Fruit fly (Drosophila melanogaster): ENCODE data around the gene baf.

Gene baf

DNA sequence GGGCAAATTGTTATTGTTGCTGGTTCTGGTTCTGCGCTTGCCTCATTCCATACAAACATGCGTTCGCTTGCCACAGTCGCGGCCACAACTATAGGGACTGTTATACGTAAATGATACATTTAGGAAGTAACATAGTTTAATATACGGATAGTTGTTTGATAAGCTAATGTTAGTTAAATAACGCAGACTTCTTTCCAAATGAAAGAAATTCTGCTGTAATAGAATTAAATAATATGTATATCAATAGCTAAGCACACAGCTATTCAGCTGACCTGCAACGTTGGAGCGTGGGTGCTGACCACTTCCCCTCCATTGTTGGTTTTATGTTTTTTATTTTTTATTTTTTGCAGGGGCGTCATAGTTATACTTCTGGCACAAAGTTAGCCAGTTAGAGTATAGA, 5.5 kb downstream of the baf start (continued):
- TF ChIP-seq CG8632 (GFP tag; optimal IDR thresholded peaks at IDR 0.05) (no peak), CG6792 (GFP tag; optimal IDR thresholded peaks at IDR 0.05) (peak; percentile 44), CG6808 (GFP tag; optimal IDR thresholded peaks at IDR 0.05) (peak; percentile 22), svp (GFP tag) (no peak), CG31627 (GFP tag; optimal IDR thresholded peaks at IDR 0.05) (peak; percentile 39), Gug (GFP tag; IDR thresholded peaks at IDR 0.05) (peak; percentile 65), CG8119 (GFP tag; IDR thresholded peaks at IDR 0.05) (peak; percentile 84; the same call in 2 of the 3 replicates), CG6276 (GFP tag; optimal IDR thresholded peaks at IDR 0.05) (no peak), CG34406 (GFP tag; optimal IDR thresholded peaks at IDR 0.05) (peak; percentile 44), CG10669 (GFP tag; optimal IDR thresholded peaks at IDR 0.05) (no peak), CG11294 (GFP tag; IDR thresholded peaks at IDR 0.05) (peak; percentile 47; the same call in 1 of the 2 replicates), Ets96B (tag; optimal IDR thresholded peaks at IDR 0.05) (peak; percentile 45), cyc (GFP tag; optimal IDR thresholded peaks at IDR 0.05) (peak; percentile 23), vri (GFP tag; optimal IDR thresholded peaks at IDR 0.05) (peak; percentile 22), topi (GFP tag; optimal IDR thresholded peaks at IDR 0.05) (peak; percentile 32), salr (GFP tag; optimal IDR thresholded peaks at IDR 0.05) (peak in 1 of 2 experiments; percentile 19), CG1621 (tag; optimal IDR thresholded peaks at IDR 0.05) (peak; percentile 41), Hr4 (GFP tag; optimal IDR thresholded peaks at IDR 0.05) (peak; percentile 76), fd85E (GFP tag; optimal IDR thresholded peaks at IDR 0.05) (no peak), Eip75B (GFP tag; optimal IDR thresholded peaks at IDR 0.05) (peak; percentile 63), achi (GFP tag; optimal IDR thresholded peaks at IDR 0.05) (peak; percentile 62), Hr38 (GFP tag; optimal IDR thresholded peaks at IDR 0.05) (no peak), fd59A (GFP tag; optimal IDR thresholded peaks at IDR 0.05) (peak; percentile 37), CG11902 (GFP tag; optimal IDR thresholded peaks at IDR 0.05) (no peak), Sox15 (GFP tag; optimal IDR thresholded peaks at IDR 0.05) (peak; percentile 2), dsx (GFP tag; optimal IDR thresholded peaks at IDR 0.05; ENCODE audit: poor library complexity, severe bottlenecking) (peak; percentile 57), ss (GFP tag; optimal IDR thresholded peaks at IDR 0.05) (peak in 1 of 2 experiments; percentile 52), Smox (GFP tag; optimal IDR thresholded peaks at IDR 0.05) (peak; percentile 23), CG9139 (GFP tag; optimal IDR thresholded peaks at IDR 0.05) (no peak), eg (GFP tag; IDR thresholded peaks at IDR 0.05) (peak; percentile 91), spab (GFP tag; optimal IDR thresholded peaks at IDR 0.05) (no peak), acj6 (GFP tag; optimal IDR thresholded peaks at IDR 0.05) (peak; percentile 54), CG16779 (tag; optimal IDR thresholded peaks at IDR 0.05) (no peak), CG10631 (GFP tag; optimal IDR thresholded peaks at IDR 0.05) (peak; percentile 51), Sox102F (GFP tag; optimal IDR thresholded peaks at IDR 0.05) (no peak), CG15336 (GFP tag; IDR thresholded peaks at IDR 0.05) (peak; percentile 91)

DNA sequence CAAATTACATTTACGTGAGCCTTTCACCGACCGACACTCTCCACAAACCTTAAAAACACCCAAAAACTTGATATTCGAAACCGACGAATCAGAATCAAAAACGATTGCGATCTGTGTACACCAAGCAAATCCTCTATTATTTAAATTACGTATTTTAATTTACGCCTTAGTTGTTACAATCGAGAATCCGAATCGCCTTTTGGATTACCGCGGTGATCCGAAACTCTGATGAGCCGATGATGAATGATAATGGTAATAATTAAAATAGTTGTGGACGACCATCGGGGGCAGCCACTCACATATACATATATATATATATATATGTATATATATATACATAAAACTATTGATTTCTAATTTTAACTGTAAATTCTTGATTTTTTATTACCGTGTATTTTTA, 10.4 kb downstream of the baf start, which contains the start of gene CG7367:
Gene CG7367, minus strand, starts transcription at position 101 of the 400 bp plus-strand sequence.
- TF ChIP-seq acj6 (GFP tag; optimal IDR thresholded peaks at IDR 0.05), result no peak
- no peak for TF ChIP-seq CG31627 (GFP tag; optimal IDR thresholded peaks at IDR 0.05)
- no peak for TF ChIP-seq Hr39 (GFP tag; optimal IDR thresholded peaks at IDR 0.05)
- no peak for TF ChIP-seq fd85E (GFP tag; optimal IDR thresholded peaks at IDR 0.05)
- TF ChIP-seq Smox (GFP tag; optimal IDR thresholded peaks at IDR 0.05), result no peak
- no peak for TF ChIP-seq CG16779 (tag; optimal IDR thresholded peaks at IDR 0.05)
- no peak for TF ChIP-seq Eip75B (GFP tag; optimal IDR thresholded peaks at IDR 0.05)
- TF ChIP-seq Blimp-1 (GFP tag; optimal IDR thresholded peaks at IDR 0.05), result no peak
- TF ChIP-seq vri (GFP tag; optimal IDR thresholded peaks at IDR 0.05), result no peak
- no peak for TF ChIP-seq CG6792 (GFP tag; optimal IDR thresholded peaks at IDR 0.05)
- TF ChIP-seq Ets96B (tag; optimal IDR thresholded peaks at IDR 0.05), result no peak
- TF ChIP-seq lz (GFP tag; optimal IDR thresholded peaks at IDR 0.05), result no peak
- no peak for TF ChIP-seq topi (GFP tag; optimal IDR thresholded peaks at IDR 0.05)
- TF ChIP-seq dsx (GFP tag; optimal IDR thresholded peaks at IDR 0.05; ENCODE audit: poor library complexity, severe bottlenecking), result no peak
- TF ChIP-seq CG6276 (GFP tag; optimal IDR thresholded peaks at IDR 0.05), result no peak
